Worm (Caenorhabditis elegans) whole organism, L4 larva: ENCODE results near the gene F13H8.1.

Experiments used
- F10B5.3 ChIP-seq: sonication (generic microtip); optimal IDR thresholded peaks from 2 replicates; lab custom pipeline; 2016; ENCODE audit warnings: mild to moderate bottlenecking, missing genetic modification characterization, missing compliant biosample characterization
- F37D6.2 ChIP-seq: sonication (generic microtip); optimal IDR thresholded peaks from 2 replicates; lab custom pipeline; 2016; ENCODE audit warnings: mild to moderate bottlenecking, missing genetic modification characterization, missing compliant biosample characterization
- F49E8.2 ChIP-seq: sonication (generic microtip); optimal IDR thresholded peaks from 2 replicates; lab custom pipeline; 2016; ENCODE audit warnings: missing compliant biosample characterization, mild to moderate bottlenecking, missing genetic modification characterization, borderline replicate concordance
- Y105C5A.15 ChIP-seq: fragments of 200-800 bp; sonication (Bioruptor generic); IDR thresholded peaks from 2 replicates; pipeline ENCODE4 v1.3.6; 2022; ENCODE audit warnings: missing genetic modification characterization, missing compliant biosample characterization
- Y5F2A.4 ChIP-seq: fragments of 200-800 bp; sonication (Bioruptor generic); optimal IDR thresholded peaks from 2 replicates; lab custom pipeline; 2018; ENCODE audit warnings: mild to moderate bottlenecking, missing genetic modification characterization, missing compliant biosample characterization
- Y75B8A.6 ChIP-seq: fragments of 200-800 bp; sonication (Bioruptor generic); IDR thresholded peaks from 2 replicates; pipeline ENCODE4 v1.3.6; 2022; ENCODE audit warnings: missing genetic modification reagents, missing genetic modification characterization, missing compliant biosample characterization
- aly-2 ChIP-seq: sonication (generic microtip); optimal IDR thresholded peaks from 2 replicates; lab custom pipeline; 2018; ENCODE audit warnings: missing biosample characterization, missing genetic modification characterization
- ceh-20 ChIP-seq: fragments of 200-800 bp; sonication (Bioruptor generic); IDR thresholded peaks from 2 replicates; pipeline ENCODE4 v1.3.6; 2022; ENCODE audit warnings: missing genetic modification reagents, missing genetic modification characterization, missing compliant biosample characterization
- ceh-28 ChIP-seq: fragments of 150-350 bp; optimal IDR thresholded peaks from 2 replicates; lab custom pipeline; 2014; ENCODE audit warnings: missing biosample characterization, missing genetic modification reagents, missing genetic modification characterization
- ceh-44 ChIP-seq: fragments of 200-800 bp; sonication (Bioruptor generic); IDR thresholded peaks from 2 replicates; pipeline ENCODE4 v1.3.6; 2022; ENCODE audit warnings: missing genetic modification reagents, missing genetic modification characterization, missing compliant biosample characterization
- daf-19 ChIP-seq: fragments of 200-800 bp; sonication (Bioruptor generic); conservative IDR thresholded peaks from 2 replicates; pipeline ENCODE4 v1.3.6; 2022; ENCODE audit warnings: missing genetic modification characterization, missing compliant biosample characterization
- daf-8 ChIP-seq: fragments of 200-800 bp; sonication (Bioruptor generic); IDR thresholded peaks from 2 replicates; pipeline ENCODE4 v1.3.6; 2022; ENCODE audit warnings: missing genetic modification characterization, missing compliant biosample characterization
- dve-1 ChIP-seq: sonication (generic microtip); optimal IDR thresholded peaks from 2 replicates; lab custom pipeline; 2017; ENCODE audit warnings: antibody characterized with exemption, mild to moderate bottlenecking, missing genetic modification characterization, missing compliant biosample characterization; ENCODE audit not compliant: insufficient read depth
- egl-43 ChIP-seq: fragments of 200-800 bp; sonication (Bioruptor generic); IDR thresholded peaks from 2 replicates; pipeline ENCODE4 v1.3.6; 2022; ENCODE audit warnings: missing genetic modification reagents, missing genetic modification characterization, missing compliant biosample characterization
- fkh-10 ChIP-seq: fragments of 150-350 bp; optimal IDR thresholded peaks from 2 replicates; lab custom pipeline; 2014; ENCODE audit warnings: missing biosample characterization, missing genetic modification reagents, missing genetic modification characterization
- fos-1 ChIP-seq: fragments of 150-350 bp; optimal IDR thresholded peaks from 2 replicates; lab custom pipeline; 2014; ENCODE audit warnings: missing biosample characterization, missing genetic modification characterization
- hlh-11 ChIP-seq: fragments of 200-800 bp; sonication (Bioruptor generic); optimal IDR thresholded peaks from 2 replicates; lab custom pipeline; 2018; ENCODE audit warnings: mild to moderate bottlenecking, missing genetic modification characterization, missing compliant biosample characterization
- hlh-30 ChIP-seq: sonication (generic microtip); optimal IDR thresholded peaks from 2 replicates; lab custom pipeline; 2017; ENCODE audit warnings: antibody characterized with exemption, mild to moderate bottlenecking, missing genetic modification characterization, missing compliant biosample characterization; ENCODE audit not compliant: insufficient read depth
- hmg-1.1 ChIP-seq: fragments of 200-800 bp; sonication (Bioruptor generic); IDR thresholded peaks from 2 replicates; pipeline ENCODE4 v1.3.6; 2022; ENCODE audit warnings: missing genetic modification reagents, missing genetic modification characterization, missing compliant biosample characterization
- jun-1 ChIP-seq: fragments of 150-350 bp; optimal IDR thresholded peaks from 2 replicates; lab custom pipeline; 2014; ENCODE audit warnings: missing biosample characterization, missing genetic modification reagents, missing genetic modification characterization
- lim-7 ChIP-seq: fragments of 200-800 bp; sonication (Bioruptor generic); IDR thresholded peaks from 2 replicates; pipeline ENCODE4 v1.3.6; 2022; ENCODE audit warnings: missing genetic modification characterization, missing compliant biosample characterization
- lin-1 ChIP-seq: fragments of 200-800 bp; sonication (Bioruptor generic); IDR thresholded peaks from 2 replicates; pipeline ENCODE4 v1.3.6; 2022; ENCODE audit warnings: missing genetic modification reagents, missing genetic modification characterization, missing compliant biosample characterization
- lin-13 ChIP-seq: fragments of 150-350 bp; optimal IDR thresholded peaks from 2 replicates; lab custom pipeline; 2014; ENCODE audit warnings: missing biosample characterization, missing genetic modification reagents, missing genetic modification characterization
- lin-38 ChIP-seq: fragments of 200-800 bp; sonication (Bioruptor generic); IDR thresholded peaks from 2 replicates; pipeline ENCODE4 v1.3.6; 2022; ENCODE audit warnings: missing genetic modification reagents, missing genetic modification characterization, missing compliant biosample characterization
- madf-5 ChIP-seq, 2 experiments: fragments of 200-800 bp; sonication (Bioruptor generic); IDR thresholded peaks; 2 replicates each; pipeline ENCODE4 v1.3.6; 2022; ENCODE audit warnings: missing compliant biosample characterization in 2 of 2, missing genetic modification characterization in 2 of 2
- mdt-29 ChIP-seq: fragments of 200-800 bp; sonication (Bioruptor generic); IDR thresholded peaks from 2 replicates; pipeline ENCODE4 v1.3.6; 2022; ENCODE audit warnings: missing genetic modification reagents, missing genetic modification characterization, missing compliant biosample characterization
- mxl-2 ChIP-seq: fragments of 200-800 bp; sonication (Bioruptor generic); conservative IDR thresholded peaks from 2 replicates; pipeline ENCODE4 v1.3.6; 2022; ENCODE audit warnings: missing genetic modification reagents, missing genetic modification characterization, missing compliant biosample characterization
- nhr-10 ChIP-seq: fragments of 150-350 bp; optimal IDR thresholded peaks from 2 replicates; lab custom pipeline; 2014; ENCODE audit warnings: missing biosample characterization, missing genetic modification characterization
- nhr-237 ChIP-seq: sonication (generic microtip); optimal IDR thresholded peaks from 2 replicates; lab custom pipeline; 2017; ENCODE audit warnings: missing biosample characterization, missing genetic modification characterization
- nhr-25 ChIP-seq: sonication (generic microtip); optimal IDR thresholded peaks from 2 replicates; lab custom pipeline; 2017; ENCODE audit warnings: missing genetic modification characterization, mild to moderate bottlenecking, missing compliant biosample characterization, antibody characterized with exemption, moderate library complexity, borderline replicate concordance; ENCODE audit not compliant: insufficient read depth
- nhr-41 ChIP-seq: fragments of 200-800 bp; sonication (Bioruptor generic); IDR thresholded peaks from 2 replicates; pipeline ENCODE4 v1.3.6; 2022; ENCODE audit warnings: missing genetic modification reagents, missing genetic modification characterization, missing compliant biosample characterization
- nhr-77 ChIP-seq: fragments of 150-350 bp; optimal IDR thresholded peaks from 2 replicates; lab custom pipeline; 2014; ENCODE audit warnings: missing biosample characterization, missing genetic modification characterization
- php-3 ChIP-seq: fragments of 200-800 bp; sonication (Bioruptor generic); IDR thresholded peaks from 2 replicates; pipeline ENCODE4 v1.3.6; 2022; ENCODE audit warnings: missing genetic modification reagents, missing genetic modification characterization, missing compliant biosample characterization
- rbr-2 ChIP-seq: sonication (generic microtip); optimal IDR thresholded peaks from 2 replicates; lab custom pipeline; 2016; ENCODE audit warnings: missing genotype, missing genetic modification characterization, missing compliant biosample characterization
- saeg-2 ChIP-seq: fragments of 200-800 bp; sonication (Bioruptor generic); IDR thresholded peaks from 2 replicates; pipeline ENCODE4 v1.3.6; 2022; ENCODE audit warnings: missing genetic modification reagents, missing genetic modification characterization, missing compliant biosample characterization
- set-16 ChIP-seq: fragments of 200-800 bp; sonication (Bioruptor generic); IDR thresholded peaks from 2 replicates; pipeline ENCODE4 v1.3.6; 2022; ENCODE audit warnings: missing genetic modification reagents, missing genetic modification characterization, missing compliant biosample characterization
- skn-1 ChIP-seq: fragments of 150-350 bp; optimal IDR thresholded peaks from 2 replicates; lab custom pipeline; 2014; ENCODE audit warnings: missing biosample characterization, missing genetic modification characterization
- snpc-4 ChIP-seq: fragments of 150-350 bp; optimal IDR thresholded peaks from 2 replicates; lab custom pipeline; 2014; ENCODE audit warnings: missing biosample characterization, missing genetic modification characterization
- tag-97 ChIP-seq: fragments of 200-800 bp; sonication (Bioruptor generic); IDR thresholded peaks from 2 replicates; pipeline ENCODE4 v1.3.6; 2022; ENCODE audit warnings: missing genetic modification characterization, missing compliant biosample characterization
- tra-1 ChIP-seq: fragments of 200-800 bp; sonication (Bioruptor generic); IDR thresholded peaks from 2 replicates; pipeline ENCODE4 v1.3.6; 2022; ENCODE audit warnings: missing genetic modification reagents, missing genetic modification characterization, missing compliant biosample characterization
- unc-39 ChIP-seq: sonication (generic microtip); optimal IDR thresholded peaks from 2 replicates; lab custom pipeline; 2017; ENCODE audit warnings: missing biosample characterization, missing genetic modification characterization
- vab-7 ChIP-seq: fragments of 200-800 bp; sonication (Bioruptor generic); IDR thresholded peaks from 2 replicates; pipeline ENCODE4 v1.3.6; 2022; ENCODE audit warnings: missing genetic modification reagents, missing genetic modification characterization, missing compliant biosample characterization
- zfp-3 ChIP-seq: fragments of 200-800 bp; sonication (Bioruptor generic); conservative IDR thresholded peaks from 2 replicates; pipeline ENCODE4 v1.3.6; 2022; ENCODE audit warnings: missing genetic modification reagents, missing genetic modification characterization, missing compliant biosample characterization
- ztf-11 ChIP-seq: fragments of 150-350 bp; optimal IDR thresholded peaks from 2 replicates; lab custom pipeline; 2014; ENCODE audit warnings: missing biosample characterization, missing genetic modification characterization

The F13H8.1 gene

ce11 chrII:6290047-6290582 lies 6.9 kb downstream of the F13H8.1 start, which contains the start of gene upb-1 (continued):
- no peak for TF ChIP-seq ceh-20
- no peak for TF ChIP-seq lin-1 (GFP tag; lab: Robert Waterston, UW)
- no peak for TF ChIP-seq nhr-25 (tag; lab: Kevin White, UChicago)
- TF ChIP-seq fos-1, result no peak
- TF ChIP-seq lin-38 (GFP tag; lab: Robert Waterston, UW), result no peak
- TF ChIP-seq nhr-10, result no peak
- no peak for TF ChIP-seq madf-5 (GFP tag; IDR thresholded peaks at IDR 0.05; lab: Robert Waterston, UW)
- no peak for TF ChIP-seq lim-7 (GFP tag; lab: Robert Waterston, UW)
- peak; percentile 59 for TF ChIP-seq hlh-11 (tag; lab: Kevin White, UChicago)
- no peak for TF ChIP-seq set-16 (GFP tag; lab: Robert Waterston, UW)
- no peak for TF ChIP-seq fkh-10
- no peak for TF ChIP-seq Y5F2A.4 (GFP tag; lab: Kevin White, UChicago)
- no peak for TF ChIP-seq F10B5.3
- no peak for TF ChIP-seq Y75B8A.6
- no peak for TF ChIP-seq unc-39 (tag; lab: Kevin White, UChicago)
- no peak for TF ChIP-seq daf-8 (GFP tag; lab: Robert Waterston, UW)
- TF ChIP-seq saeg-2 (GFP tag; lab: Robert Waterston, UW), result no peak
- no peak for TF ChIP-seq rbr-2 (tag; lab: Kevin White, UChicago)
- no peak for TF ChIP-seq daf-19 (GFP tag; lab: Robert Waterston, UW)
- TF ChIP-seq hmg-1.1 (GFP tag; lab: Robert Waterston, UW), result no peak
- no peak for TF ChIP-seq tag-97 (GFP tag; lab: Robert Waterston, UW)
- no peak for TF ChIP-seq snpc-4 (tag; lab: Kevin White, UChicago)
- no peak for TF ChIP-seq lin-13 (GFP tag; lab: Kevin White, UChicago)
- TF ChIP-seq dve-1, result no peak
- TF ChIP-seq nhr-41, result no peak
- no peak for TF ChIP-seq mxl-2 (GFP tag; lab: Robert Waterston, UW)
- TF ChIP-seq nhr-237, result no peak
- TF ChIP-seq mdt-29 (GFP tag; lab: Robert Waterston, UW), result no peak
- no peak for TF ChIP-seq Y105C5A.15 (GFP tag; lab: Robert Waterston, UW)
- no peak for TF ChIP-seq F49E8.2 (tag; lab: Kevin White, UChicago)
- no peak for TF ChIP-seq aly-2
- TF ChIP-seq ztf-11 (tag; lab: Kevin White, UChicago), result no peak

ce11 chrII:6292527-6292926 lies 9.3 kb downstream of the F13H8.1 start, which contains the start of gene nyn-3:
TSS of gene nyn-3 (minus strand) at chrII:6292627.
- TF ChIP-seq nhr-10, result no peak
- no peak for TF ChIP-seq tra-1 (GFP tag; lab: Robert Waterston, UW)
- TF ChIP-seq set-16 (GFP tag; lab: Robert Waterston, UW), result no peak
- no peak for TF ChIP-seq snpc-4 (tag; lab: Kevin White, UChicago)
- TF ChIP-seq ceh-44, result no peak

- TF ChIP-seq skn-1 (tag; lab: Kevin White, UChicago) (no peak), vab-7 (GFP tag; lab: Robert Waterston, UW) (no peak), jun-1 (tag; lab: Kevin White, UChicago) (no peak), zfp-3 (GFP tag; lab: Robert Waterston, UW) (no peak), php-3 (GFP tag; lab: Robert Waterston, UW) (no peak), lim-7 (GFP tag; lab: Robert Waterston, UW) (no peak), Y5F2A.4 (GFP tag; lab: Kevin White, UChicago) (no peak), nhr-41 (no peak), snpc-4 (tag; lab: Kevin White, UChicago) (no peak), Y105C5A.15 (GFP tag; lab: Robert Waterston, UW) (no peak), fos-1 (no peak), ceh-28 (tag; lab: Kevin White, UChicago) (no peak), dve-1 (no peak), nhr-25 (tag; lab: Kevin White, UChicago) (no peak), F37D6.2 (no peak), aly-2 (no peak), egl-43 (GFP tag; lab: Robert Waterston, UW) (no peak), hlh-30 (tag; lab: Kevin White, UChicago) (no peak), nhr-77 (tag; lab: Kevin White, UChicago) (no peak)
Observed at ce11 chrII:6294261-6294660, 11.1 kb downstream of the F13H8.1 start, which contains the start of gene mps-1. TSS of gene mps-1 (minus strand) at chrII:6294361.
